Worm (Caenorhabditis elegans) whole organism, L4/young adult: ENCODE measurements around the gene C03B1.5.

Source experiments
- W03F9.2 ChIP-seq: fragments of 150-350 bp; optimal IDR thresholded peaks from 2 replicates; lab custom pipeline; 2014; ENCODE audit warnings: missing biosample characterization, missing genetic modification characterization
- dao-5 ChIP-seq: sonication (generic microtip); optimal IDR thresholded peaks from 2 replicates; lab custom pipeline; 2016; ENCODE audit warnings: missing genotype, missing genetic modification characterization, moderate library complexity, missing compliant biosample characterization
- him-1 ChIP-seq: sonication (generic microtip); optimal IDR thresholded peaks from 2 replicates; lab custom pipeline; 2016; ENCODE audit warnings: missing genotype, missing genetic modification reagents, missing genetic modification characterization, missing compliant biosample characterization

C03B1.5 gene

DNA sequence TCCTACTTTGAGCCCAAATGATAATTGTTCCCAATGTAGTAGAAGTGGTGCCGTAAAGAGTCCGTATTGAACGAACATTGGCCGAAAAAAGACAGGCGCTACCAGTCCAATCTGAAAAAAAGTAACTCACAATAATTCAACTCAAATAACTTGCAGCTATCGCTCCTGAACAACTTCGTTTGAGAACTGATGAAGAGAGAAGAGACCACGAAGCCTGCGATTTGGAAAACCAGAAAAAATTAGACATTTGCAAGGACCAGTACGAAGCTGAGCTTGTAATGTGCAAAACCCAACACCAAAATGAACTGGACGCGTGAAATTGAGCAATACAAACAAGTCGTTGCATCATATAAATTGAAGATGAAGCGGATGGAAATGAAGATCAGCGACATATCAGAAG lies 19.1 kb downstream of the C03B1.5 start, which contains the start of gene C03B1.1:
TSS of gene C03B1.1 (plus strand) at position 301 of the 400 bp plus-strand sequence.
- TF ChIP-seq dao-5 (no peak), him-1 (tag; lab: Kevin White, UChicago) (no peak), W03F9.2 (tag; lab: Kevin White, UChicago) (no peak)

DNA sequence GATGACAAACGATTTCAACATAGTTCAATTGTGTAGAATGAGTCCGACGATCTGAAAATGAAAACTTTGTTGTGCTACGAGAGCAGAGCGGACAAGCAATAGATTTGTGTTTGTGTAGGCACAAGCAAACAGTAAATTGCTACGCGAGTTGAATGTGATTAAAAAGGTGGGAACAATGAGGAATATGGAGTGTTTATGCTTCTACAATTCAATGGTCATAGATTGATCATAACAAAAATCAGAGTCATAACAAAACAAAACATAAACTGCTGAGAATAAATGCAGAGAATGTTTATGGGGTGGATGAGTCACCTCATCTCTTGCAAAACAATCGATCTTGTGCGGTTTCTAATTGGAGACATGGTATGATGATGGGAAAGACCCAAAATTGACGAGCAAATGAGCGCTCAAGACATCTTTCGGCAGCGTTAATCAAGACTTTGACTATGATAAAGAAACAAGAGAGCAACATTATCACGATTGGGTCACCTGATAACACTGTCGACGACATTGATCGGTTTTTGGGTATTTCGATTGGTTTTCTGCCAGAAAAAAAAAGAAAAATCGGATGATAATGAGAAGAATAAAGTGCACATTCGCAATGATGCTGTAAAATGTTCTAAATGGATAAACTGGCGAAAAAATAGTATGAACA lies 22.4 kb downstream of the C03B1.5 start, which contains the start of gene lmp-1:
TSS of gene lmp-1 (minus strand) at position 51 of the 655 bp plus-strand sequence.
- TF ChIP-seq dao-5 (no peak), him-1 (tag; lab: Kevin White, UChicago) (no peak), W03F9.2 (tag; lab: Kevin White, UChicago) (no peak)

DNA sequence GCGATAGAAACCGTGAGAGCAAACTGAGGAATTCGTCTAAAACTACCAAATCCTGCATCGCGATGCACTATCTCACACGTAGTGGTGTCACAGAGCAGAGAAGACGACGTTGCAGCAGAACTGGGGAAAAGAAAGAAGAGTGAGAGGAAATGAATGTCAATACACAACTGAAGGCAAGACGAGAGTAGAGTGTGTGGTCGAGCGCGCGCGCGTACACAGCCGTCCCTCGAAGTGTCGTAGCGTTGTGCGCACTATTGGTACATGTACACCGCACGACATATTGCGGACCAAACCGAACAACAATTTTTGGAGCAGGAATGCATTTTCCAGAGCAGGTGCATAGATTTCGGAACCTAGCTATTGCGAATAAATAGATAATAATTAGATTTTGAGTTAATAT lies 23.0 kb downstream of the C03B1.5 start:
- peak; percentile 47 for TF ChIP-seq him-1 (tag; lab: Kevin White, UChicago)
- TF ChIP-seq dao-5: no peak

DNA sequence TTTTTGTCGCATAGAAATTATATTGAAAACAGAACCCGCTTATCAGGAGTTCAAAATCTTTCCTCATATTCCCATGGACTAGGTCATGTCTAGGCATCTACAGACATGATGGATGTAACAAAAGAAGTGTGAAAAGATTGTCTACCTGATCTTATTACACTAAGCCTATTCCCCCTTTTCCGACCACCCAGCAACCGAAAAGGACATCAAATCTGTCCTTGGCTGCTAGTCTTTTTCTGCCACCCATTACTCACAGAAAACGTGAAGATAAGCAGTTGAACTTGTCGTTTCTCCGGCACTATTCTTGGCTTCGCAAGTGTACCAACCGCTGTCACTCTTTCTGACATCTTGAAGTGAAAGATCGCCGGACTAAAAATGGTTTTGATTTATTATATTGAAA lies 27.5 kb downstream of the C03B1.5 start:
- no peak for TF ChIP-seq him-1 (tag; lab: Kevin White, UChicago)
- no peak for TF ChIP-seq W03F9.2 (tag; lab: Kevin White, UChicago)
- no peak for TF ChIP-seq dao-5

DNA sequence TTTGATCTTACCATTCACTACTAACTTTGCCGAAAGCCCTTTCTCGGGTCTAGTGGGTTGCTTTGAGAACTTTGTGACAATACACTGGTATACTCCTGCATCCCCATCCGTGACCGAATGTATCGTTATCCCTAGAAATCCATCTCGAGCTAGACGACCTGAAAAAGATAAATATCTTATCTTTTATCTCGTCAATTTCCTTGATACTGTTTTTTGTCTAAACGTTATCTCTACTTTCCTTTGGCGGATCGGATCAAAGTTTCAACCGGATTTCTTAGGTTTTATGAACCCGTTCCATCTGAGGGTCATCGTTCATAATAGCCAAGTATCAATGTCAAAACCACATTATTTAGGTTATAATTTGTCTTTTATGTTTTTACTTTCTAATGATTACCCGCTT lies 29.2 kb downstream of the C03B1.5 start:
- TF ChIP-seq W03F9.2 (tag; lab: Kevin White, UChicago) (no peak), dao-5 (no peak), him-1 (tag; lab: Kevin White, UChicago) (no peak)

DNA sequence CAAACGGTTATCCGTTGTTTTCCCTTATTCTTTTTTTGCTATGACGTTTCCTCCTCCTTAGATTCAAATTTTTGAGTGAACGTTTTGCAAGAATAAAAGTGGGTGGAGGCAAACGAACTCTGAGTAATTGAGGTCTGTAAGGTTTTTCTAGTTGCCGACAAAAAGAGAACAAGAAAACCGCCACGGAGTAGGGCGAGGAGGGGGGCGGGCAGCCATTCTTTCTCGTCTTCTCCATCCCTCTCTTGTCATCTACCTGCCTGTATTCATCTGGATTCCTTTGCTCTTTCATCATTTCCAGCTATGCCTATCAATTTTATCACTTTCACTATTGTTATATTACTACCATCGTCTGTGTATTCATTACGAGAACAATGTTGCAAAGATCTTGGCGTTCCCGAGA lies 29.8 kb downstream of the C03B1.5 start, which contains the start of gene igdb-3:
TSS of gene igdb-3 (plus strand) at position 301 of the 400 bp plus-strand sequence.
- TF ChIP-seq dao-5: no peak
- TF ChIP-seq W03F9.2 (tag; lab: Kevin White, UChicago): no peak
- no peak for TF ChIP-seq him-1 (tag; lab: Kevin White, UChicago)

DNA sequence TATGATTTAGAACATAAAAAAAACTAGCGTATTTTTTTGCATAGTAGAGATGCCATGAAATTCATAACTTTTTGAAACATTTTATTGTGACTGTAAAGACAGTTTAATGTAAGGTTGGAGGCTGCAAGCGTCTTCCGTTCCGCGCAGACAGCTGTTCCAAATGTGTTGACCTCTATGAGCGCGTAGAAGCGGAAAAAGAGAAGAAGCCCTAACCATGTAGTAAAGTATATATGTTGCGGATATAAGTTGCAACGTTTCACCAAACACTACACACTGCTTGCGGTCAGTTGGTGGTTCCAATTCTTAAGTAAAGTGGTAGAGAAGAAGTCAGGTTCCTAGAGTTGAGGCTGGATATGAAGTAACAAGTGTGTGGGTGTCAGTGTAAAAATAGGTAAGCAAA lies 33.3 kb downstream of the C03B1.5 start:
- TF ChIP-seq W03F9.2 (tag; lab: Kevin White, UChicago) (no peak), him-1 (tag; lab: Kevin White, UChicago) (no peak), dao-5 (no peak)

DNA sequence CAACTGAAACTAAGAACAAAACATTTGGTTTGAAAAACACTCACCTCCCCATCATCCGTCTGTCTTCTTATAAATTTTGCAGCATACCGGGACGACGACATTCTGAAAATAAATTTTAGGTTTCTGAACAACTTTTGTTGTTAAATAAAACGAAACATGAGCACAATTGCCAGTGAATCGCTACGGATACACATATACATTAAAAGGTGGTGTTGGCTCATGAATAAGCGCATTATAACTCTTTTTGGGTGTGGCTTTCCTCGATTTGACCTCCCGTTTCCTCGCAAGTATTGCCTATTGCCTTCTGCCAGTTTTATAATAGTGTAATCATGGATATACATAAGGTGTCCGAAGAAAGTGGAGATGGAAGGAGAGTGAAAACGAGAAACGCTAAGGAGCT lies 36.1 kb downstream of the C03B1.5 start, which contains the start of gene igcm-2:
TSS of gene igcm-2 (minus strand) at position 101 of the 400 bp plus-strand sequence.
- TF ChIP-seq dao-5: no peak
- TF ChIP-seq him-1 (tag; lab: Kevin White, UChicago): no peak
- TF ChIP-seq W03F9.2 (tag; lab: Kevin White, UChicago): no peak

DNA sequence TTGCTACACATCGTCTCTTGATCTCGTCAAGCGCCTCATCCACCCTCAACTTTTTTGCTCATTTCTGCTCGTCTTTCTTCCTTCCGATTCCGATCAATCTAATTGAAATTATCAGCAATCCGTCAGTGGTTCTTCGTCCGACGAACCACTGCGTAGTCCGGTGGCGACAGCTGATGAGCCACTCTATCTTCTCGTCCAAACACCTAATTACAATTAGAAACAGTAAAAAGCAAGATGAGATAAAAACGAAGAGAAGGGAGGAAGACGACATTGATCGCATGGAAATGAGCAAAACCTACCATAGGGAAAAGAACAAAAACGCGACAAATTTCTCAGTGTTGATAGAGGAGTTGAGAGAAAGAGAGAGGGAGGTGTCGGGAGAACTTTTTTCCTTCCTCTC lies 44.1 kb downstream of the C03B1.5 start:
- TF ChIP-seq him-1 (tag; lab: Kevin White, UChicago) (no peak), dao-5 (no peak), W03F9.2 (tag; lab: Kevin White, UChicago) (no peak)

DNA sequence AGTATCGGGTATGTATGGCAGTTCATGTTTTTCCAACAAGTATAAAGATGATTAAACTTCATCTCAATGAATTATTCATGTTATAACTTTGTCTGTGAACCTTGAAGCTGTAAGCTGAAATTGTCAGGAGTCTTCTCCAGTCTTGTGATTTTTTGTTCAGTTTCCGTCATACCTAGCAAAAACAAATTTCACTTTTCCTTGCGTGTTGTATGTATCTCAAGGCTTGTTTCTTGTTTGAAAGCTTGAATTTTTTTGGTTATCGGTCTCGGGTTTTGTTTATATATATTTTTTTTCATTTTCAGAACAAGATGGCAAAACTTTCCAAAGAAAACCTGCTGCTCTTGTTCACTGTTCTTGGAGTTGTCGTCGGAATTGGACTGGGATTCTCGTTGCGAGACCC lies 47.7 kb downstream of the C03B1.5 start, which contains the start of gene glt-4:
TSS of gene glt-4 (plus strand) at position 301 of the 400 bp plus-strand sequence.
- TF ChIP-seq W03F9.2 (tag; lab: Kevin White, UChicago) (no peak), dao-5 (no peak), him-1 (tag; lab: Kevin White, UChicago) (no peak)

DNA sequence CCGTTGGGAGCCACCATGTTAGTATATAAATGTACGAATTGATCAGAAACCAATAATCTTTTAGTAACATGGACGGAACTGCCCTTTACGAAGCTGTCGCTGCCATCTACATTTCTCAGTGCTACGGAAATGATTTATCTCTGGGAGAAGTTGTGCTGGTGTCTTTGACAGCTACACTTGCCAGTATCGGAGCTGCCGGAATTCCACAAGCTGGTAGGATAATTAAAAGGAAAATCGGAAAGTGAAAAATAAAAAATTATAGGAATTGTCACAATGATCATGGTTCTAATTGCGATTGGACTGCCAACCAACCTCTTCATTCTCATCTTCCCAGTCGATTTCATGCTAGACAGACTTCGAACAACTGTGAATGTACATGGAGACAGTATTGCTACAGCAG lies 50.5 kb downstream of the C03B1.5 start:
- TF ChIP-seq him-1 (tag; lab: Kevin White, UChicago) (no peak), W03F9.2 (tag; lab: Kevin White, UChicago) (no peak), dao-5 (no peak)
